Fruit fly (Drosophila melanogaster) whole organism, adult: Measurements from ENCODE around the gene Gale.

Experiments
- CG33017 ChIP-seq: fragments of 200-800 bp; sonication (Bioruptor generic); optimal IDR thresholded peaks from 2 replicates; lab custom pipeline; 2018; ENCODE audit warnings: missing biosample characterization, mild to moderate bottlenecking, missing genetic modification characterization, moderate library complexity
- CG5204 ChIP-seq: fragments of 200-800 bp; sonication (Bioruptor generic); optimal IDR thresholded peaks from 2 replicates; lab custom pipeline; 2016; ENCODE audit warnings: missing biosample characterization, missing genetic modification characterization
- Crg-1 ChIP-seq: fragments of 200-800 bp; sonication (Bioruptor generic); optimal IDR thresholded peaks from 2 replicates; lab custom pipeline; 2016; ENCODE audit warnings: missing biosample characterization, missing genetic modification characterization
- Mnt ChIP-seq: fragments of 200-800 bp; sonication (Bioruptor generic); optimal IDR thresholded peaks from 2 replicates; lab custom pipeline; 2016; ENCODE audit warnings: missing biosample characterization, mild to moderate bottlenecking, missing genetic modification characterization
- kay ChIP-seq: fragments of 200-800 bp; sonication (Bioruptor generic); peaks from one replicate; lab custom pipeline; 2016; ENCODE audit warnings: missing biosample characterization, missing genetic modification characterization, borderline replicate concordance

- TF ChIP-seq CG5204 (GFP tag; lab: Kevin White, UChicago) (no peak), CG33017 (tag; lab: Kevin White, UChicago) (no peak), Crg-1 (no peak), Mnt (GFP tag; lab: Kevin White, UChicago) (no peak), kay (GFP tag; lab: Kevin White, UChicago) (no peak)
Observed at dm6 chr3L:673324-673723, 25.0 kb downstream of the Gale start.
